Worm (Caenorhabditis elegans) whole organism, L3 larva: ENCODE data around the gene T15B7.1.

ENCODE experiments used
- aly-2 ChIP-seq: fragments of 150-350 bp; optimal IDR thresholded peaks from 2 replicates; lab custom pipeline; 2014; ENCODE audit warnings: missing biosample characterization, missing genetic modification characterization
- egl-27 ChIP-seq: sonication (generic microtip); optimal IDR thresholded peaks from 4 replicates; lab custom pipeline; 2017; ENCODE audit warnings: missing biosample characterization, missing genetic modification reagents, missing genetic modification characterization
- elt-1 ChIP-seq: fragments of 150-350 bp; optimal IDR thresholded peaks from 2 replicates; lab custom pipeline; 2014; ENCODE audit warnings: missing biosample characterization, missing genetic modification characterization
- elt-3 ChIP-seq, 3 experiments: fragments of 150-350 bp in 1 of 3; sonication (generic microtip) in 2 of 3; optimal IDR thresholded peaks; 2 replicates in 2 of 3; 4 replicates in 1 of 3; lab custom pipeline; 2014 to 2017; ENCODE audit warnings: missing biosample characterization in 3 of 3, missing genetic modification characterization in 3 of 3
- fkh-10 ChIP-seq: sonication (generic microtip); optimal IDR thresholded peaks from 2 replicates; lab custom pipeline; 2017; ENCODE audit warnings: missing biosample characterization, missing genetic modification reagents, missing genetic modification characterization
- fos-1 ChIP-seq: fragments of 150-350 bp; optimal IDR thresholded peaks from 2 replicates; lab custom pipeline; 2014; ENCODE audit warnings: missing biosample characterization, missing genetic modification characterization
- lsy-12 ChIP-seq: sonication (generic microtip); optimal IDR thresholded peaks from 2 replicates; lab custom pipeline; 2016; ENCODE audit warnings: mild to moderate bottlenecking, missing genetic modification characterization, missing compliant biosample characterization
- mml-1 ChIP-seq: fragments of 150-350 bp; sonication (generic microtip); optimal IDR thresholded peaks from 3 replicates; lab custom pipeline; 2014; ENCODE audit warnings: missing biosample characterization, missing genetic modification characterization
- nfya-1 ChIP-seq: sonication (generic microtip); optimal IDR thresholded peaks from 2 replicates; lab custom pipeline; 2017; ENCODE audit warnings: missing genetic modification characterization, mild to moderate bottlenecking, missing compliant biosample characterization, antibody characterized with exemption, moderate library complexity; ENCODE audit not compliant: insufficient read depth
- nhr-11 ChIP-seq: fragments of 150-350 bp; optimal IDR thresholded peaks from 2 replicates; lab custom pipeline; 2014; ENCODE audit warnings: missing biosample characterization, missing genetic modification characterization
- nhr-23 ChIP-seq: fragments of 150-350 bp; optimal IDR thresholded peaks from 2 replicates; lab custom pipeline; 2014; ENCODE audit warnings: missing biosample characterization, missing genetic modification reagents, missing genetic modification characterization
- nhr-25 ChIP-seq: sonication (generic microtip); optimal IDR thresholded peaks from 2 replicates; lab custom pipeline; 2017; ENCODE audit warnings: missing biosample characterization, missing genetic modification characterization
- sea-2 ChIP-seq: fragments of 150-350 bp; sonication (generic microtip); optimal IDR thresholded peaks from 4 replicates; lab custom pipeline; 2014; ENCODE audit warnings: missing biosample characterization, missing genetic modification reagents, missing genetic modification characterization
- unc-39 ChIP-seq: sonication (generic microtip); optimal IDR thresholded peaks from 4 replicates; lab custom pipeline; 2017; ENCODE audit warnings: missing biosample characterization, missing genetic modification characterization

Gene T15B7.1

DNA sequence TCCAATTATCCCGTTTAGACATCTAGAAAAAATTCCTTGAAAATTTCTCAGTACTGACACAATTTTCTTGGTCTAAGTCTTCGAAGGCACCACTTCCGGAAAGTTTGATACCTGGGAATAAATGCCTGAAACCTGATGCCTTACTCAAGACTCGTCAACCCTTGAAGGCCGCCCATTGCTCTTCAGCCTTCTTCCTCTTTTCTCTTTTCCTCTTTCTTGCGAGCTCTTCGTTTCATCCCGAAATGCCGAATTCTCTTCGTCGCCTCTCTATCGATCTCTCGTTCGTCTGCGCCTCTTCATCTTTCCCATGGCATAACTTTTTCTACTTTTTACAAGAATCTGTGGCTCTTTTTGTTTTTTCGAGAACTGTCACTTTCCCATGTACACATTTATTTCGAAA, 51.1 kb downstream of the T15B7.1 start:
- TF ChIP-seq nfya-1 (tag; lab: Kevin White, UChicago) (peak; percentile 48), egl-27 (no peak)
- TF ChIP-seq, all 47 proteins: peak for 1

DNA sequence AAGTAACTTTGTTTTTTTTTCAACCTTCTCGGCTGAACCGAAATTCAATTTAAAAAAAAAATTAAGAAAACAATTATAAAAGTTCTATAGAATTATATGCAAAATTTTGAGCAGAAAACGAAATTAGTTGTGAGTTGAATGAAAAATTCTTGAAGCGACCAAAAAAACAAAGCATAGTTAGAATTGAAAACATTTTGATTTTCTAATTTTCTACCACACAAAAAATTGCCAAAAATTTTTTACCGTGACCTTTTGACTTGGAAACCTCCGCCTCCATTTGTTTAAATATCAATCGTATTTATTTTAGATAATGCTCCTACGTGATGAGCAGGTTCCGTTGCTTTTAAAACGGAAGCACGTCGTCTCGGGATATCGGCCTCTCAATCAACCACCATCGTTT, 52.2 kb downstream of the T15B7.1 start, which contains the start of gene K11C4.2:
Gene K11C4.2, plus strand, starts transcription at position 301 of the 400 bp plus-strand sequence.
- TF ChIP-seq fos-1 (tag; lab: Kevin White, UChicago) (no peak), elt-1 (tag; lab: Kevin White, UChicago) (no peak), nhr-25 (tag; lab: Kevin White, UChicago) (no peak), unc-39 (tag; lab: Kevin White, UChicago) (no peak), lsy-12 (tag; lab: Kevin White, UChicago) (no peak), nhr-11 (tag; lab: Kevin White, UChicago) (no peak), nhr-23 (tag; lab: Kevin White, UChicago) (no peak), sea-2 (GFP tag; lab: Kevin White, UChicago) (no peak), mml-1 (no peak), elt-3 (tag; optimal IDR thresholded peaks at IDR 0.05; lab: Kevin White, UChicago) (no peak), aly-2 (no peak), fkh-10 (GFP tag; lab: Kevin White, UChicago) (no peak)
